Worm (Caenorhabditis elegans) whole organism, young adult: Measurements from ENCODE around the gene F14B8.5.

Source experiments
- B0336.3 ChIP-seq: fragments of 200-800 bp; sonication (Bioruptor generic); IDR thresholded peaks from 2 replicates; pipeline ENCODE4 v1.3.6; 2022; ENCODE audit warnings: missing genetic modification characterization, missing compliant biosample characterization
- C17E4.6 ChIP-seq: fragments of 200-800 bp; sonication (Bioruptor generic); IDR thresholded peaks from 2 replicates; pipeline ENCODE4 v1.3.6; 2022; ENCODE audit warnings: missing genetic modification reagents, missing genetic modification characterization, missing compliant biosample characterization
- F49E8.2 ChIP-seq: sonication (generic microtip); optimal IDR thresholded peaks from 3 replicates; lab custom pipeline; 2017; ENCODE audit warnings: missing genetic modification characterization, mild to moderate bottlenecking, missing compliant biosample characterization, antibody characterized with exemption, moderate library complexity; ENCODE audit not compliant: insufficient read depth
- F52B5.7 ChIP-seq: sonication (generic microtip); optimal IDR thresholded peaks from 2 replicates; lab custom pipeline; 2016; ENCODE audit warnings: mild to moderate bottlenecking, missing genetic modification characterization, missing compliant biosample characterization
- F55B11.4 ChIP-seq: sonication (generic microtip); optimal IDR thresholded peaks from 2 replicates; lab custom pipeline; 2016; ENCODE audit warnings: missing compliant biosample characterization, missing genetic modification characterization, borderline replicate concordance; ENCODE audit not compliant: insufficient read depth
- F57C9.4 ChIP-seq: sonication (generic microtip); optimal IDR thresholded peaks from 2 replicates; lab custom pipeline; 2017; ENCODE audit warnings: mild to moderate bottlenecking, missing genetic modification characterization, missing compliant biosample characterization
- K11D2.4 ChIP-seq: fragments of 200-800 bp; sonication (Bioruptor generic); IDR thresholded peaks from 2 replicates; pipeline ENCODE4 v1.3.6; 2022; ENCODE audit warnings: missing genetic modification reagents, missing genetic modification characterization, missing compliant biosample characterization
- Y53G8AR.9 ChIP-seq: fragments of 200-800 bp; sonication (Bioruptor generic); conservative IDR thresholded peaks from 2 replicates; pipeline ENCODE4 v1.3.6; 2022; ENCODE audit warnings: missing genetic modification reagents, missing genetic modification characterization, missing compliant biosample characterization
- akir-1 ChIP-seq: fragments of 200-800 bp; sonication (Bioruptor generic); optimal IDR thresholded peaks from 2 replicates; lab custom pipeline; 2018; ENCODE audit warnings: mild to moderate bottlenecking, missing genetic modification characterization, moderate library complexity, missing compliant biosample characterization
- aptf-2 ChIP-seq: fragments of 200-800 bp; sonication (Bioruptor generic); conservative IDR thresholded peaks from 2 replicates; pipeline ENCODE4 v1.3.6; 2022; ENCODE audit warnings: missing genetic modification reagents, missing genetic modification characterization, missing compliant biosample characterization
- attf-3 ChIP-seq: fragments of 200-800 bp; sonication (Bioruptor generic); conservative IDR thresholded peaks from 2 replicates; pipeline ENCODE4 v1.3.6; 2022; ENCODE audit warnings: missing genetic modification reagents, missing genetic modification characterization, missing compliant biosample characterization
- attf-5 ChIP-seq: fragments of 200-800 bp; sonication (Bioruptor generic); optimal IDR thresholded peaks from 2 replicates; lab custom pipeline; 2018; ENCODE audit warnings: mild to moderate bottlenecking, missing genetic modification characterization, missing compliant biosample characterization
- bed-1 ChIP-seq: fragments of 200-800 bp; sonication (Bioruptor generic); IDR thresholded peaks from 2 replicates; pipeline ENCODE4 v1.3.6; 2022; ENCODE audit warnings: missing genetic modification reagents, missing genetic modification characterization, missing compliant biosample characterization
- bed-2 ChIP-seq: fragments of 200-800 bp; sonication (Bioruptor generic); IDR thresholded peaks from 2 replicates; pipeline ENCODE4 v1.3.6; 2022; ENCODE audit warnings: missing genetic modification reagents, missing genetic modification characterization, missing compliant biosample characterization
- cebp-2 ChIP-seq: fragments of 200-800 bp; sonication (Bioruptor generic); IDR thresholded peaks from 2 replicates; pipeline ENCODE4 v1.3.6; 2022; ENCODE audit warnings: missing genetic modification characterization, missing compliant biosample characterization
- ceh-40 ChIP-seq: fragments of 200-800 bp; sonication (Bioruptor generic); IDR thresholded peaks from 2 replicates; pipeline ENCODE4 v1.3.6; 2022; ENCODE audit warnings: missing genetic modification characterization, missing compliant biosample characterization
- ceh-58 ChIP-seq: fragments of 200-800 bp; sonication (Bioruptor generic); IDR thresholded peaks from 2 replicates; pipeline ENCODE4 v1.3.6; 2022; ENCODE audit warnings: missing genetic modification characterization, missing compliant biosample characterization
- dox-1 ChIP-seq: fragments of 200-800 bp; sonication (Bioruptor generic); IDR thresholded peaks from 2 replicates; pipeline ENCODE4 v1.3.6; 2022; ENCODE audit warnings: missing genetic modification reagents, missing genetic modification characterization, missing compliant biosample characterization
- egl-44 ChIP-seq: fragments of 200-800 bp; sonication (Bioruptor generic); IDR thresholded peaks from 2 replicates; pipeline ENCODE4 v1.3.6; 2022; ENCODE audit warnings: missing genetic modification reagents, missing genetic modification characterization, missing compliant biosample characterization
- fkh-3 ChIP-seq: sonication (generic microtip); optimal IDR thresholded peaks from 2 replicates; lab custom pipeline; 2016; ENCODE audit warnings: mild to moderate bottlenecking, missing genetic modification characterization, missing compliant biosample characterization
- gei-17 ChIP-seq: fragments of 200-800 bp; sonication (Bioruptor generic); optimal IDR thresholded peaks from 2 replicates; lab custom pipeline; 2018; ENCODE audit warnings: mild to moderate bottlenecking, missing genetic modification characterization, missing compliant biosample characterization
- hsf-1 ChIP-seq: fragments of 200-800 bp; sonication (Bioruptor generic); IDR thresholded peaks from 2 replicates; pipeline ENCODE4 v1.3.6; 2022; ENCODE audit warnings: missing genetic modification reagents, missing genetic modification characterization, missing compliant biosample characterization
- lag-1 ChIP-seq: fragments of 200-800 bp; sonication (Bioruptor generic); IDR thresholded peaks from 2 replicates; pipeline ENCODE4 v1.3.6; 2022; ENCODE audit warnings: missing genetic modification reagents, missing genetic modification characterization, missing compliant biosample characterization
- lin-40 ChIP-seq: sonication (generic microtip); optimal IDR thresholded peaks from 2 replicates; lab custom pipeline; 2016; ENCODE audit warnings: missing genetic modification characterization, mild to moderate bottlenecking, missing compliant biosample characterization, missing genotype, missing genetic modification reagents
- lsy-27 ChIP-seq: sonication (generic microtip); optimal IDR thresholded peaks from 2 replicates; lab custom pipeline; 2017; ENCODE audit warnings: missing genetic modification characterization, mild to moderate bottlenecking, missing compliant biosample characterization, antibody characterized with exemption, missing genotype, borderline replicate concordance; ENCODE audit not compliant: insufficient read depth
- mel-28 ChIP-seq: sonication (generic microtip); optimal IDR thresholded peaks from 2 replicates; lab custom pipeline; 2016; ENCODE audit warnings: borderline replicate concordance, mild to moderate bottlenecking, missing genetic modification characterization, missing compliant biosample characterization
- mes-4 ChIP-seq: sonication (generic microtip); optimal IDR thresholded peaks from 2 replicates; lab custom pipeline; 2016; ENCODE audit warnings: missing genotype, missing genetic modification characterization, missing compliant biosample characterization
- mxl-1 ChIP-seq: sonication (generic microtip); optimal IDR thresholded peaks from 2 replicates; lab custom pipeline; 2016; ENCODE audit warnings: missing genetic modification characterization, missing compliant biosample characterization
- nfyb-1 ChIP-seq: fragments of 200-800 bp; sonication (Bioruptor generic); IDR thresholded peaks from 2 replicates; pipeline ENCODE4 v1.3.6; 2022; ENCODE audit warnings: missing genetic modification reagents, missing genetic modification characterization, missing compliant biosample characterization
- nhr-179 ChIP-seq: sonication (generic microtip); optimal IDR thresholded peaks from 2 replicates; lab custom pipeline; 2016; ENCODE audit warnings: mild to moderate bottlenecking, missing genetic modification characterization, missing compliant biosample characterization
- nhr-90 ChIP-seq: sonication (generic microtip); optimal IDR thresholded peaks from 2 replicates; lab custom pipeline; 2016; ENCODE audit warnings: missing genotype, mild to moderate bottlenecking, missing genetic modification characterization, missing compliant biosample characterization
- rcor-1 ChIP-seq: fragments of 200-800 bp; sonication (Bioruptor generic); IDR thresholded peaks from 2 replicates; pipeline ENCODE4 v1.3.6; 2022; ENCODE audit warnings: missing genetic modification reagents, missing genetic modification characterization, missing compliant biosample characterization
- snpc-1.3 ChIP-seq: sonication (generic microtip); optimal IDR thresholded peaks from 2 replicates; lab custom pipeline; 2017; ENCODE audit warnings: missing genetic modification characterization, mild to moderate bottlenecking, missing compliant biosample characterization, antibody characterized with exemption, moderate library complexity, missing genotype, missing genetic modification reagents; ENCODE audit not compliant: insufficient read depth
- snpc-4 ChIP-seq, 5 experiments: fragments of 150-350 bp in 1 of 5; sonication (generic microtip) in 4 of 5; optimal IDR thresholded peaks; 2 replicates each; lab custom pipeline; 2014 to 2018; ENCODE audit warnings: missing genetic modification characterization in 5 of 5, missing biosample characterization in 3 of 5, antibody characterized with exemption in 2 of 5, mild to moderate bottlenecking in 2 of 5, missing compliant biosample characterization in 2 of 5, missing genotype in 2 of 5, moderate library complexity in 2 of 5, missing genetic modification reagents in 1 of 5
- unc-62 ChIP-seq: fragments of 150-350 bp; optimal IDR thresholded peaks from 2 replicates; lab custom pipeline; 2014; ENCODE audit warnings: missing biosample characterization, missing genetic modification reagents, missing genetic modification characterization
- ztf-22 ChIP-seq: fragments of 200-800 bp; sonication (Bioruptor generic); optimal IDR thresholded peaks from 2 replicates; lab custom pipeline; 2018; ENCODE audit warnings: mild to moderate bottlenecking, missing genetic modification characterization, moderate library complexity, missing compliant biosample characterization

F14B8.5 gene

DNA sequence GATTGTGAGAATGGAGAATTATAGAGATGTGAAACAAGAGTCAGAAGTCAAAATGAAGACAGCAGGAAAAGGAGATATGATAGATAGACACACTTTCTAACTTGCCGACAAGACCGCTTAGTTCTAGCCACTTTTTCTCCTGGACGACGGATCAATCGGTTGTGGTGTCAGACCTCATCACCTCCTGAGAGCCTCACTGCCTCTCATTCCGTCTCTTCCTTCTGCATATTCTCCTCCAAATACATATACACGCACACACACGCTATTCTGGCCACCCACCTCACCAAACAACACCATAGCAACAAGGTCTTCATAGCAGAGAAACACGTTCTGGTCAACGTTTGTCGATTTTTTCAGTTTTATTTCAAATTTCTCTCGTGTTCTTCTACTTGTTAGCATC, 38.6 kb upstream of the F14B8.5 start, which contains the start of gene F01E11.3:
Gene F01E11.3 (plus strand): TSS at position 301 of the 400 bp plus-strand sequence.
- TF ChIP-seq ceh-40: no peak
- TF ChIP-seq snpc-4 (GFP tag; optimal IDR thresholded peaks at IDR 0.05; lab: Kevin White, UChicago): no peak
- no peak for TF ChIP-seq snpc-4 (tag; optimal IDR thresholded peaks at IDR 0.05; lab: Kevin White, UChicago)
- no peak for TF ChIP-seq snpc-1.3 (tag; lab: Kevin White, UChicago)
- no peak for TF ChIP-seq K11D2.4 (GFP tag; lab: Robert Waterston, UW)
- no peak for TF ChIP-seq F55B11.4 (tag; lab: Kevin White, UChicago)

DNA sequence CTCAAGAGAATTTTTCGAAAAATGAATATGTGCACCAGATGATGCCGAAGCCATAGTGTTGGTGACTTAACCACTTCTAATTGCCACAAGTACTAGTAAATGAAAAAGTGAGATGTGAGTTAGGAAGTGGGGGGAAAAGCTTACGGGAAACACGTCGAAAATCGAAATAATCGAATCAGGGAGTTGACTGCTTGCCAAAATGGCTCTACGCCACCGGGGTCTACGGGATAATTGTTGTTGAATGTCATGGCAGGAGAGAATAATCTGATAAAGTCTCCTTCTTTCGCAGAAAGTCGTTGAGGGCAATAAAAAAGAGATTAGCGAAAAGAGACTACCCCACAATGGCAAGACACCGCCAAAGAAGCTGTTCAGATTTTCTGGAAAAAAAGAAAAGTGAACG, 35.3 kb upstream of the F14B8.5 start:
- no peak for TF ChIP-seq rcor-1
- TF ChIP-seq Y53G8AR.9 (GFP tag; lab: Robert Waterston, UW): no peak
- TF ChIP-seq hsf-1 (GFP tag; lab: Robert Waterston, UW): no peak
- no peak for TF ChIP-seq dox-1
- TF ChIP-seq attf-5 (GFP tag; lab: Kevin White, UChicago): no peak
- no peak for TF ChIP-seq fkh-3 (tag; lab: Kevin White, UChicago)
- TF ChIP-seq lsy-27: no peak
- no peak for TF ChIP-seq mel-28 (tag; lab: Kevin White, UChicago)
- TF ChIP-seq B0336.3 (GFP tag; lab: Robert Waterston, UW): no peak
- no peak for TF ChIP-seq snpc-1.3 (tag; lab: Kevin White, UChicago)
- TF ChIP-seq bed-2 (GFP tag; lab: Robert Waterston, UW): no peak
- TF ChIP-seq lin-40 (tag; lab: Kevin White, UChicago): no peak
- no peak for TF ChIP-seq F52B5.7 (tag; lab: Kevin White, UChicago)
- TF ChIP-seq gei-17 (GFP tag; lab: Kevin White, UChicago): no peak
- no peak for TF ChIP-seq F57C9.4 (tag; lab: Kevin White, UChicago)
- no peak for TF ChIP-seq bed-1 (GFP tag; lab: Robert Waterston, UW)
- TF ChIP-seq, all 124 proteins: peak for 0

DNA sequence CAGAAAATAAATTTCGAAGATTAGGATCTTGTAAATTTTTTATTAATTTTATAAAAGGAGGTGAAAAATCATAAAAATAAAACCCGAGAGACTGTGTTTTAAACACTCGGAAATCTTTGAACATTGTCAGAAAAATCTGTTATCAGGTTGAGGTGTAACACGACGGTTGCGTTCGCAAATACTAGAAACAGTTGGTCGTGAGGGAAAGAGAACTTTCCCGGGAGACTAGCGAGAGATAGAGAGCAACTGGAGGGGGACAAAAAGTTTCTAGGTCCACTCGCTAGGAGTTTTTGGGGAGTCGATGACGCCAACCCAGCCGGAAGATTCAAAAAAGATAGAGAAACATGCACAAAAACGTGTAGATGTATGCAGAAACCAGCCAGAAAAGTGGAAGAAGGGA, 33.8 kb upstream of the F14B8.5 start:
- TF ChIP-seq akir-1 (GFP tag; lab: Kevin White, UChicago) (no peak), nhr-179 (tag; lab: Kevin White, UChicago) (no peak), aptf-2 (GFP tag; lab: Robert Waterston, UW) (no peak), mxl-1 (tag; lab: Kevin White, UChicago) (no peak), ceh-58 (GFP tag; lab: Robert Waterston, UW) (no peak), F55B11.4 (tag; lab: Kevin White, UChicago) (no peak), cebp-2 (no peak), nhr-90 (tag; lab: Kevin White, UChicago) (no peak), C17E4.6 (GFP tag; lab: Robert Waterston, UW) (no peak), mes-4 (no peak), nfyb-1 (GFP tag; lab: Robert Waterston, UW) (no peak), ztf-22 (GFP tag; lab: Kevin White, UChicago) (no peak), lin-40 (tag; lab: Kevin White, UChicago) (no peak), ceh-40 (no peak), lag-1 (GFP tag; lab: Robert Waterston, UW) (no peak), attf-3 (GFP tag; lab: Robert Waterston, UW) (no peak), egl-44 (GFP tag; lab: Robert Waterston, UW) (no peak), unc-62 (GFP tag; lab: Kevin White, UChicago) (no peak), B0336.3 (GFP tag; lab: Robert Waterston, UW) (no peak), F49E8.2 (tag; lab: Kevin White, UChicago) (no peak)
